Worm (Caenorhabditis elegans) whole organism, L3 larva: ENCODE measurements around the gene kvs-3.

Experiments
- aly-2 ChIP-seq: fragments of 150-350 bp; optimal IDR thresholded peaks from 2 replicates; lab custom pipeline; 2014; ENCODE audit warnings: missing biosample characterization, missing genetic modification characterization
- ceh-16 ChIP-seq: sonication (generic microtip); optimal IDR thresholded peaks from 2 replicates; lab custom pipeline; 2017; ENCODE audit warnings: missing biosample characterization, missing genetic modification characterization
- jun-1 ChIP-seq: fragments of 150-350 bp; optimal IDR thresholded peaks from 2 replicates; lab custom pipeline; 2014; ENCODE audit warnings: missing biosample characterization, missing genetic modification reagents, missing genetic modification characterization
- mdl-1 ChIP-seq: fragments of 150-350 bp; optimal IDR thresholded peaks from 2 replicates; lab custom pipeline; 2014; ENCODE audit warnings: missing biosample characterization, missing genetic modification characterization
- nhr-28 ChIP-seq: fragments of 150-350 bp; optimal IDR thresholded peaks from 2 replicates; lab custom pipeline; 2014; ENCODE audit warnings: missing biosample characterization, missing genetic modification characterization
- snpc-4 ChIP-seq: fragments of 150-350 bp; optimal IDR thresholded peaks from 2 replicates; lab custom pipeline; 2014; ENCODE audit warnings: missing biosample characterization, missing genetic modification characterization

- TF ChIP-seq nhr-28 (tag; lab: Kevin White, UChicago) (no peak), snpc-4 (tag; lab: Kevin White, UChicago) (no peak), mdl-1 (tag; lab: Kevin White, UChicago) (no peak), aly-2 (tag; lab: Kevin White, UChicago) (no peak), ceh-16 (tag; lab: Kevin White, UChicago) (no peak), jun-1 (no peak)
These were observed 37.3 kb downstream of the kvs-3 start, which contains the start of gene ttr-40 for ce11 chrV:9355371-9355770.
